Worm (Caenorhabditis elegans) whole organism, midembryonic: ENCODE measurements around the gene M03C11.9.

Experiments used
- cog-1 ChIP-seq: sonication (generic microtip); optimal IDR thresholded peaks from 2 replicates; lab custom pipeline; 2016; ENCODE audit warnings: missing genetic modification characterization, missing compliant biosample characterization
- flt-1 ChIP-seq: fragments of 200-800 bp; sonication (Bioruptor generic); IDR thresholded peaks from 2 replicates; pipeline ENCODE4 v1.3.6; 2022; ENCODE audit warnings: missing genetic modification characterization, missing compliant biosample characterization
- klf-2 ChIP-seq: fragments of 200-800 bp; sonication (Bioruptor generic); conservative IDR thresholded peaks from 2 replicates; pipeline ENCODE4 v1.3.6; 2022; ENCODE audit warnings: missing genetic modification reagents, missing genetic modification characterization, missing compliant biosample characterization
- ref-1 ChIP-seq: fragments of 200-800 bp; sonication (Bioruptor generic); conservative IDR thresholded peaks from 2 replicates; pipeline ENCODE4 v1.3.6; 2022; ENCODE audit warnings: missing genetic modification reagents, missing genetic modification characterization, missing compliant biosample characterization
- ztf-23 ChIP-seq: fragments of 200-800 bp; sonication (Bioruptor generic); IDR thresholded peaks from 2 replicates; pipeline ENCODE4 v1.3.6; 2022; ENCODE audit warnings: missing genetic modification reagents, missing genetic modification characterization, missing compliant biosample characterization
- ztf-29 ChIP-seq: fragments of 200-800 bp; sonication (Bioruptor generic); IDR thresholded peaks from 2 replicates; pipeline ENCODE4 v1.3.6; 2022; ENCODE audit warnings: missing genetic modification reagents, missing genetic modification characterization, missing compliant biosample characterization

ce11 chrIII:10376041-10376440 lies 15.5 kb downstream of the M03C11.9 start:
- TF ChIP-seq ref-1 (GFP tag; lab: Robert Waterston, UW), result no peak
- TF ChIP-seq cog-1 (tag; lab: Kevin White, UChicago), result no peak
- TF ChIP-seq ztf-23 (GFP tag; lab: Robert Waterston, UW), result no peak
- TF ChIP-seq ztf-29, result no peak
- TF ChIP-seq klf-2 (GFP tag; lab: Robert Waterston, UW), result no peak
- TF ChIP-seq flt-1 (GFP tag; lab: Robert Waterston, UW), result no peak
